Fruit fly (Drosophila melanogaster) whole organism, embryonic: Measurements from ENCODE around the gene Cep164.

Experiments
- Antp ChIP-seq: fragments of 200-800 bp; sonication (Bioruptor generic); optimal IDR thresholded peaks from 3 replicates; lab custom pipeline; 2016; ENCODE audit warnings: missing biosample characterization, missing genetic modification characterization
- C15 ChIP-seq: fragments of 200-800 bp; sonication (Bioruptor generic); IDR thresholded peaks from 3 replicates; pipeline ENCODE4 v1.3.6; 2022; ENCODE audit warnings: missing biosample characterization, missing genetic modification characterization
- CG1024 ChIP-seq: fragments of 200-800 bp; sonication (Bioruptor generic); IDR thresholded peaks from 2 replicates; pipeline ENCODE4 v1.3.6; 2022; ENCODE audit warnings: missing biosample characterization, missing genetic modification characterization
- CG13123 ChIP-seq: fragments of 200-800 bp; sonication (Bioruptor generic); optimal IDR thresholded peaks from 2 replicates; lab custom pipeline; 2016; ENCODE audit warnings: missing biosample characterization, missing genetic modification characterization
- CG15011 ChIP-seq: fragments of 200-800 bp; sonication (Bioruptor generic); optimal IDR thresholded peaks from 3 replicates; lab custom pipeline; 2018; ENCODE audit warnings: missing biosample characterization, mild to moderate bottlenecking, missing genetic modification characterization
- CG15601 ChIP-seq: fragments of 200-800 bp; sonication (Bioruptor generic); optimal IDR thresholded peaks from 3 replicates; lab custom pipeline; 2019; ENCODE audit warnings: missing biosample characterization, mild to moderate bottlenecking, missing genetic modification characterization, moderate library complexity
- CG16863 ChIP-seq: fragments of 200-800 bp; sonication (Bioruptor generic); optimal IDR thresholded peaks from 3 replicates; lab custom pipeline; 2016; ENCODE audit warnings: missing biosample characterization, missing genetic modification characterization
- CG18619 ChIP-seq: fragments of 200-800 bp; sonication (Bioruptor generic); optimal IDR thresholded peaks from 3 replicates; lab custom pipeline; 2017; ENCODE audit warnings: missing biosample characterization, mild to moderate bottlenecking, missing genetic modification characterization
- CG2678 ChIP-seq: fragments of 200-800 bp; sonication (Bioruptor generic); optimal IDR thresholded peaks from 3 replicates; lab custom pipeline; 2019; ENCODE audit warnings: missing biosample characterization, mild to moderate bottlenecking, missing genetic modification characterization, moderate library complexity
- CG30403 ChIP-seq: fragments of 200-800 bp; sonication (Bioruptor generic); optimal IDR thresholded peaks from 3 replicates; lab custom pipeline; 2016; ENCODE audit warnings: missing biosample characterization, missing genetic modification characterization
- CG31365 ChIP-seq: fragments of 200-800 bp; sonication (Bioruptor generic); optimal IDR thresholded peaks from 2 replicates; lab custom pipeline; 2018; ENCODE audit warnings: missing biosample characterization, mild to moderate bottlenecking, missing genetic modification characterization
- CG4854 ChIP-seq: fragments of 200-800 bp; sonication (Bioruptor generic); optimal IDR thresholded peaks from 2 replicates; lab custom pipeline; 2016; ENCODE audit warnings: missing biosample characterization, missing genetic modification characterization, inconsistent platforms
- CG6854 ChIP-seq: fragments of 200-800 bp; sonication (Bioruptor generic); optimal IDR thresholded peaks from 3 replicates; lab custom pipeline; 2017; ENCODE audit warnings: missing biosample characterization, mild to moderate bottlenecking, missing genetic modification characterization
- CG7372 ChIP-seq: fragments of 200-800 bp; sonication (Bioruptor generic); IDR thresholded peaks from 2 replicates; pipeline ENCODE4 v1.3.6; 2022; ENCODE audit warnings: missing biosample characterization, missing genetic modification characterization
- CG7839 ChIP-seq: fragments of 200-800 bp; sonication (Bioruptor generic); optimal IDR thresholded peaks from 3 replicates; lab custom pipeline; 2018; ENCODE audit warnings: missing biosample characterization, mild to moderate bottlenecking, missing genetic modification characterization, moderate library complexity
- CG8290 ChIP-seq, 3 experiments: fragments of 200-800 bp; sonication (Bioruptor generic); optimal IDR thresholded peaks; 2 replicates each; lab custom pipeline; 2016 to 2019; ENCODE audit warnings: missing biosample characterization in 3 of 3, missing genetic modification characterization in 3 of 3, mild to moderate bottlenecking in 2 of 3, moderate library complexity in 1 of 3
- CG8478 ChIP-seq: fragments of >200 bp; optimal IDR thresholded peaks from 2 replicates; lab custom pipeline; 2018
- CG9727 ChIP-seq: fragments of 200-800 bp; sonication (Bioruptor generic); optimal IDR thresholded peaks from 3 replicates; lab custom pipeline; 2017; ENCODE audit warnings: missing biosample characterization, mild to moderate bottlenecking, missing genetic modification characterization
- Dek ChIP-seq: fragments of 200-800 bp; sonication (Bioruptor generic); optimal IDR thresholded peaks from 3 replicates; lab custom pipeline; 2019; ENCODE audit warnings: missing biosample characterization, mild to moderate bottlenecking, missing genetic modification characterization, moderate library complexity
- H2.0 ChIP-seq: fragments of 200-800 bp; sonication (Bioruptor generic); IDR thresholded peaks from 2 replicates; pipeline ENCODE4 v1.3.6; 2022; ENCODE audit warnings: missing biosample characterization, missing genetic modification characterization
- Jarid2 ChIP-seq: fragments of 200-800 bp; sonication (Bioruptor generic); optimal IDR thresholded peaks from 3 replicates; lab custom pipeline; 2017; ENCODE audit warnings: mild to moderate bottlenecking, missing biosample characterization, missing genetic modification reagents, missing genetic modification characterization
- Kr ChIP-seq: fragments of 200-800 bp; sonication (Bioruptor generic); optimal IDR thresholded peaks from 2 replicates; lab custom pipeline; 2017; ENCODE audit warnings: missing biosample characterization, mild to moderate bottlenecking, missing genetic modification characterization
- Med ChIP-seq: fragments of 200-800 bp; sonication (Bioruptor generic); peaks from one replicate; lab custom pipeline; 2016; ENCODE audit warnings: missing biosample characterization, missing genetic modification characterization, mild to moderate bottlenecking, inconsistent platforms, moderate library complexity
- NC2β ChIP-seq: fragments of 200-800 bp; sonication (Bioruptor generic); optimal IDR thresholded peaks from 2 replicates; lab custom pipeline; 2016; ENCODE audit warnings: missing biosample characterization, missing genetic modification characterization
- Optix ChIP-seq: fragments of 200-800 bp; sonication (Bioruptor generic); IDR thresholded peaks from 3 replicates; pipeline ENCODE4 v1.3.6; 2022; ENCODE audit warnings: missing biosample characterization, missing genetic modification characterization
- Ptx1 ChIP-seq: fragments of 200-800 bp; sonication (Bioruptor generic); IDR thresholded peaks from 2 replicates; pipeline ENCODE4 v1.3.6; 2022; ENCODE audit warnings: missing biosample characterization, missing genetic modification characterization
- ab ChIP-seq: fragments of 200-800 bp; sonication (Bioruptor generic); optimal IDR thresholded peaks from 2 replicates; lab custom pipeline; 2016; ENCODE audit warnings: missing biosample characterization, missing genetic modification characterization
- abd-A ChIP-seq: fragments of 200-800 bp; sonication (Bioruptor generic); optimal IDR thresholded peaks from 3 replicates; lab custom pipeline; 2019; ENCODE audit warnings: missing biosample characterization, mild to moderate bottlenecking, missing genetic modification characterization, moderate library complexity
- aop ChIP-seq: fragments of 200-800 bp; sonication (Bioruptor generic); IDR thresholded peaks from 2 replicates; pipeline ENCODE4 v1.3.6; 2022; ENCODE audit warnings: missing biosample characterization, missing genetic modification characterization
- ase ChIP-seq: fragments of 200-800 bp; sonication (Bioruptor generic); IDR thresholded peaks from 3 replicates; pipeline ENCODE4 v1.3.6; 2022; ENCODE audit warnings: missing biosample characterization, missing genetic modification characterization
- br ChIP-seq: fragments of >200 bp; optimal IDR thresholded peaks from 2 replicates; lab custom pipeline; 2017
- chif ChIP-seq, 2 experiments: fragments of 200-800 bp; sonication (Bioruptor generic); optimal IDR thresholded peaks; 3 replicates each; lab custom pipeline; 2016; ENCODE audit warnings: missing biosample characterization in 2 of 2, missing genetic modification characterization in 2 of 2
- cwo ChIP-seq: fragments of 200-800 bp; sonication (Bioruptor generic); optimal IDR thresholded peaks from 3 replicates; lab custom pipeline; 2017; ENCODE audit warnings: missing biosample characterization, missing genetic modification characterization, mild to moderate bottlenecking, moderate library complexity, missing genetic modification reagents
- dati ChIP-seq: fragments of 200-800 bp; sonication (Bioruptor generic); IDR thresholded peaks from 2 replicates; pipeline ENCODE4 v1.3.6; 2022; ENCODE audit warnings: missing biosample characterization, missing genetic modification characterization
- dm ChIP-seq: fragments of 200-800 bp; sonication (Bioruptor generic); optimal IDR thresholded peaks from 3 replicates; lab custom pipeline; 2016; ENCODE audit warnings: missing biosample characterization, missing genetic modification characterization
- emc ChIP-seq: fragments of 200-800 bp; sonication (Bioruptor generic); optimal IDR thresholded peaks from 2 replicates; lab custom pipeline; 2016; ENCODE audit warnings: missing biosample characterization, missing genetic modification characterization
- fu2 ChIP-seq: fragments of 200-800 bp; sonication (Bioruptor generic); optimal IDR thresholded peaks from 2 replicates; lab custom pipeline; 2016; ENCODE audit warnings: missing biosample characterization, missing genetic modification characterization
- gt ChIP-seq: fragments of 200-800 bp; sonication (Bioruptor generic); IDR thresholded peaks from 2 replicates; pipeline ENCODE4 v1.3.6; 2022; ENCODE audit warnings: missing biosample characterization, missing genetic modification characterization
- klu ChIP-seq: fragments of 200-800 bp; sonication (Bioruptor generic); IDR thresholded peaks from 2 replicates; pipeline ENCODE4 v1.3.6; 2022; ENCODE audit warnings: missing biosample characterization, missing genetic modification characterization
- mirr ChIP-seq: fragments of 200-800 bp; sonication (Bioruptor generic); optimal IDR thresholded peaks from 3 replicates; lab custom pipeline; 2018; ENCODE audit warnings: missing biosample characterization, mild to moderate bottlenecking, missing genetic modification characterization
- nau ChIP-seq: fragments of 200-800 bp; sonication (Bioruptor generic); optimal IDR thresholded peaks from 3 replicates; lab custom pipeline; 2017; ENCODE audit warnings: missing biosample characterization, mild to moderate bottlenecking, missing genetic modification characterization, missing genetic modification reagents
- prd ChIP-seq, 3 experiments: fragments of >200 bp in 2 of 3; fragments of 200-800 bp in 1 of 3; sonication (Bioruptor generic) in 1 of 3; optimal IDR thresholded peaks in 2 of 3; IDR thresholded peaks in 1 of 3; 2 replicates in 2 of 3; 3 replicates in 1 of 3; pipeline versions ENCODE4 v1.3.6 to Lab custom; 2017 to 2022; ENCODE audit warnings: missing biosample characterization in 1 of 3, missing genetic modification characterization in 1 of 3
- sim ChIP-seq: fragments of 200-800 bp; sonication (Bioruptor generic); IDR thresholded peaks from 2 replicates; pipeline ENCODE4 v1.3.6; 2022; ENCODE audit warnings: missing biosample characterization, missing genetic modification characterization
- slbo ChIP-seq: fragments of 200-800 bp; sonication (Bioruptor generic); IDR thresholded peaks from 2 replicates; pipeline ENCODE4 v1.3.6; 2022; ENCODE audit warnings: missing biosample characterization, missing genetic modification characterization
- sob ChIP-seq: fragments of 200-800 bp; sonication (Bioruptor generic); IDR thresholded peaks from 2 replicates; pipeline ENCODE4 v1.3.6; 2022; ENCODE audit warnings: missing biosample characterization, missing genetic modification characterization
- stc ChIP-seq: fragments of 200-800 bp; sonication (Bioruptor generic); IDR thresholded peaks from 2 replicates; pipeline ENCODE4 v1.3.6; 2022; ENCODE audit warnings: missing biosample characterization, missing genetic modification characterization
- trh ChIP-seq: fragments of 200-800 bp; sonication (Bioruptor generic); optimal IDR thresholded peaks from 2 replicates; lab custom pipeline; 2016; ENCODE audit warnings: missing biosample characterization, missing genetic modification characterization
- vvl ChIP-seq: fragments of 200-800 bp; sonication (Bioruptor generic); IDR thresholded peaks from 2 replicates; pipeline ENCODE4 v1.3.6; 2022; ENCODE audit warnings: missing biosample characterization, missing genetic modification characterization
- wek ChIP-seq: fragments of 200-800 bp; sonication (Bioruptor generic); optimal IDR thresholded peaks from 3 replicates; lab custom pipeline; 2018; ENCODE audit warnings: missing biosample characterization, mild to moderate bottlenecking, missing genetic modification characterization, moderate library complexity
- wor ChIP-seq: fragments of 200-800 bp; sonication (Bioruptor generic); IDR thresholded peaks from 2 replicates; pipeline ENCODE4 v1.3.6; 2022; ENCODE audit warnings: missing biosample characterization, missing genetic modification characterization

The Cep164 gene

dm6 chrX:15991618-15992526 is 9.1 kb upstream of the Cep164 start, which contains the start of the genes CG46312, eIF5 and exd (continued):
- TF ChIP-seq CG9727 (GFP tag; lab: Kevin White, UChicago) (peak; percentile 20), CG30403 (peak; percentile 7), CG8290 (GFP tag; optimal IDR thresholded peaks at IDR 0.05; lab: Kevin White, UChicago) (no peak), CG8290 (tag; optimal IDR thresholded peaks at IDR 0.05; lab: Kevin White, UChicago) (no peak), CG2678 (no peak), Jarid2 (GFP tag; lab: Kevin White, UChicago) (no peak), Dek (tag; lab: Kevin White, UChicago) (no peak), NC2β (GFP tag; lab: Kevin White, UChicago) (no peak), CG13123 (GFP tag; lab: Kevin White, UChicago) (no peak), dm (no peak), emc (GFP tag; lab: Kevin White, UChicago) (no peak), slbo (GFP tag; lab: Robert Waterston, UW) (no peak), CG6854 (GFP tag; lab: Kevin White, UChicago) (no peak), CG7372 (GFP tag; lab: Robert Waterston, UW) (no peak), Ptx1 (GFP tag; lab: Robert Waterston, UW) (no peak), trh (GFP tag; lab: Kevin White, UChicago) (no peak), wor (no peak), mirr (no peak), abd-A (no peak), nau (GFP tag; lab: Kevin White, UChicago) (no peak), CG7839 (tag; lab: Kevin White, UChicago) (no peak), CG18619 (GFP tag; lab: Kevin White, UChicago) (no peak), sob (GFP tag; lab: Robert Waterston, UW) (no peak), ab (GFP tag; lab: Kevin White, UChicago) (no peak), aop (GFP tag; lab: Robert Waterston, UW) (no peak), CG31365 (no peak), CG16863 (GFP tag; lab: Kevin White, UChicago) (no peak), wek (no peak), sim (no peak), CG4854 (GFP tag; lab: Kevin White, UChicago) (no peak), CG8478 (lab: Kevin White, UChicago) (no peak), Kr (GFP tag; lab: Kevin White, UChicago) (no peak), gt (GFP tag; lab: Robert Waterston, UW) (no peak), Optix (GFP tag; lab: Robert Waterston, UW) (no peak), vvl (GFP tag; lab: Robert Waterston, UW) (peak; percentile 37; the same call in 1 of the 2 replicates), Antp (GFP tag; lab: Kevin White, UChicago) (no peak), prd (optimal IDR thresholded peaks at IDR 0.05; lab: Kevin White, UChicago) (no peak), prd (GFP tag; IDR thresholded peaks at IDR 0.05; lab: Robert Waterston, UW) (no peak), CG15601 (tag; lab: Kevin White, UChicago) (no peak), chif (GFP tag; optimal IDR thresholded peaks at IDR 0.05; lab: Kevin White, UChicago) (no peak), Med (GFP tag; lab: Kevin White, UChicago) (peak; percentile 13), CG1024 (GFP tag; lab: Robert Waterston, UW) (peak; percentile 28; the same call in 1 of the 2 replicates), ase (GFP tag; lab: Robert Waterston, UW) (no peak), dati (GFP tag; lab: Robert Waterston, UW) (no peak), fu2 (GFP tag; lab: Kevin White, UChicago) (no peak), klu (GFP tag; lab: Robert Waterston, UW) (no peak), CG15011 (GFP tag; lab: Kevin White, UChicago) (no peak), C15 (GFP tag; lab: Robert Waterston, UW) (no peak), br (lab: Kevin White, UChicago) (no peak), cwo (GFP tag; lab: Kevin White, UChicago) (no peak), H2.0 (GFP tag; lab: Robert Waterston, UW) (no peak), stc (GFP tag; lab: Robert Waterston, UW) (no peak)
